Worm (Caenorhabditis elegans) whole organism, L1 larva: ENCODE measurements around the gene cft-1.
A peak's percentile ranks its signal among the peaks of the same experiment; 100 is the strongest.

Experiments used
- C04F5.9 ChIP-seq: sonication (generic microtip); optimal IDR thresholded peaks from 2 replicates; lab custom pipeline; 2016; ENCODE audit warnings: missing genetic modification characterization, missing compliant biosample characterization
- C34B4.2 ChIP-seq: sonication (generic microtip); optimal IDR thresholded peaks from 2 replicates; lab custom pipeline; 2017; ENCODE audit warnings: mild to moderate bottlenecking, missing genetic modification characterization, missing compliant biosample characterization
- Y116A8C.19 ChIP-seq: sonication (generic microtip); optimal IDR thresholded peaks from 2 replicates; lab custom pipeline; 2016; ENCODE audit warnings: missing compliant biosample characterization, missing genetic modification characterization, borderline replicate concordance
- aha-1 ChIP-seq: fragments of 150-350 bp; optimal IDR thresholded peaks from 2 replicates; lab custom pipeline; 2014; ENCODE audit warnings: missing biosample characterization, missing genetic modification characterization
- aly-2 ChIP-seq: fragments of 150-350 bp; optimal IDR thresholded peaks from 2 replicates; lab custom pipeline; 2014; ENCODE audit warnings: missing biosample characterization, missing genetic modification characterization
- ama-1 ChIP-seq: fragments of 150-350 bp; optimal IDR thresholded peaks from 2 replicates; lab custom pipeline; 2014
- blmp-1 ChIP-seq: fragments of 150-350 bp; optimal IDR thresholded peaks from 2 replicates; lab custom pipeline; 2014; ENCODE audit warnings: missing biosample characterization, missing genetic modification characterization
- ceh-63 ChIP-seq: fragments of 200-800 bp; sonication (Bioruptor generic); optimal IDR thresholded peaks from 2 replicates; lab custom pipeline; 2018; ENCODE audit warnings: mild to moderate bottlenecking, missing genetic modification characterization, missing compliant biosample characterization
- ceh-8 ChIP-seq: fragments of 200-800 bp; sonication (Bioruptor generic); optimal IDR thresholded peaks from 2 replicates; lab custom pipeline; 2018; ENCODE audit warnings: mild to moderate bottlenecking, missing genetic modification characterization, moderate library complexity, missing compliant biosample characterization
- ces-1 ChIP-seq: fragments of 150-350 bp; optimal IDR thresholded peaks from 2 replicates; lab custom pipeline; 2014; ENCODE audit warnings: missing biosample characterization, missing genetic modification reagents, missing genetic modification characterization
- dpl-1 ChIP-seq, 3 experiments: fragments of 150-350 bp in 2 of 3; sonication (generic microtip) in 1 of 3; optimal IDR thresholded peaks; 2 replicates each; lab custom pipeline; 2014 to 2017; ENCODE audit warnings: missing biosample characterization in 3 of 3, missing genetic modification characterization in 3 of 3, missing genetic modification reagents in 3 of 3
- efl-1 ChIP-seq, 4 experiments: fragments of 150-350 bp; optimal IDR thresholded peaks in 3 of 4; peaks in 1 of 4; 1 replicate in 1 of 4; 2 replicates in 3 of 4; lab custom pipeline; 2014; ENCODE audit warnings: missing biosample characterization in 2 of 4, missing genetic modification characterization in 2 of 4, missing genetic modification reagents in 2 of 4
- egl-27 ChIP-seq, 2 experiments: fragments of 150-350 bp in 1 of 2; sonication (generic microtip); optimal IDR thresholded peaks; 3 replicates each; lab custom pipeline; 2017 to 2018; ENCODE audit warnings: missing biosample characterization in 2 of 2, missing genetic modification characterization in 2 of 2, missing genetic modification reagents in 2 of 2
- elt-2 ChIP-seq: sonication (generic microtip); optimal IDR thresholded peaks from 2 replicates; lab custom pipeline; 2016; ENCODE audit warnings: missing genetic modification characterization, mild to moderate bottlenecking, inconsistent platforms, missing compliant biosample characterization, missing genetic modification reagents
- ets-5 ChIP-seq: fragments of 200-800 bp; sonication (Bioruptor generic); IDR thresholded peaks from 2 replicates; pipeline ENCODE4 v1.3.6; 2022; ENCODE audit warnings: missing genetic modification characterization, missing compliant biosample characterization
- fkh-10 ChIP-seq: sonication (generic microtip); optimal IDR thresholded peaks from 2 replicates; lab custom pipeline; 2017; ENCODE audit warnings: missing biosample characterization, missing genetic modification reagents, missing genetic modification characterization
- fkh-4 ChIP-seq: sonication (generic microtip); optimal IDR thresholded peaks from 2 replicates; lab custom pipeline; 2016; ENCODE audit warnings: missing compliant biosample characterization, missing genetic modification characterization, borderline replicate concordance
- fos-1 ChIP-seq: fragments of 150-350 bp; optimal IDR thresholded peaks from 2 replicates; lab custom pipeline; 2014; ENCODE audit warnings: missing biosample characterization, missing genetic modification characterization
- hlh-17 ChIP-seq: fragments of 200-800 bp; sonication (Bioruptor generic); optimal IDR thresholded peaks from 2 replicates; lab custom pipeline; 2018; ENCODE audit warnings: missing genetic modification characterization, mild to moderate bottlenecking, missing compliant biosample characterization, moderate library complexity, borderline replicate concordance
- hpl-2 ChIP-seq: fragments of 150-350 bp; optimal IDR thresholded peaks from 2 replicates; lab custom pipeline; 2014; ENCODE audit warnings: missing biosample characterization, missing genetic modification reagents, missing genetic modification characterization
- irx-1 ChIP-seq: sonication (generic microtip); optimal IDR thresholded peaks from 2 replicates; lab custom pipeline; 2016; ENCODE audit warnings: missing genetic modification characterization, missing compliant biosample characterization
- isw-1 ChIP-seq: fragments of 200-800 bp; sonication (Bioruptor generic); IDR thresholded peaks from 2 replicates; pipeline ENCODE4 v1.3.6; 2022; ENCODE audit warnings: missing genetic modification characterization, missing compliant biosample characterization
- jun-1 ChIP-seq: fragments of 150-350 bp; optimal IDR thresholded peaks from 2 replicates; lab custom pipeline; 2014; ENCODE audit warnings: missing biosample characterization, missing genetic modification reagents, missing genetic modification characterization
- lin-14 ChIP-seq: fragments of 200-800 bp; sonication (Bioruptor generic); optimal IDR thresholded peaks from 2 replicates; lab custom pipeline; 2018; ENCODE audit warnings: mild to moderate bottlenecking, missing genetic modification characterization, moderate library complexity, missing compliant biosample characterization
- lin-35 ChIP-seq, 2 experiments: fragments of 150-350 bp; optimal IDR thresholded peaks; 2 replicates each; lab custom pipeline; 2014; ENCODE audit warnings: missing biosample characterization in 2 of 2, missing genetic modification characterization in 2 of 2, missing genetic modification reagents in 2 of 2
- lin-39 ChIP-seq: fragments of 150-350 bp; optimal IDR thresholded peaks from 2 replicates; lab custom pipeline; 2014; ENCODE audit warnings: missing biosample characterization, missing genetic modification reagents, missing genetic modification characterization
- lir-3 ChIP-seq: sonication (generic microtip); optimal IDR thresholded peaks from 2 replicates; lab custom pipeline; 2016; ENCODE audit warnings: mild to moderate bottlenecking, missing genetic modification characterization, moderate library complexity, missing compliant biosample characterization; ENCODE audit not compliant: poor library complexity
- mdl-1 ChIP-seq, 2 experiments: fragments of 150-350 bp; optimal IDR thresholded peaks; 2 replicates each; lab custom pipeline; 2014 to 2017; ENCODE audit warnings: missing biosample characterization in 2 of 2, missing genetic modification characterization in 2 of 2, inconsistent platforms in 1 of 2
- mef-2 ChIP-seq: fragments of 150-350 bp; optimal IDR thresholded peaks from 2 replicates; lab custom pipeline; 2014; ENCODE audit warnings: missing biosample characterization, missing genetic modification characterization
- mep-1 ChIP-seq: fragments of 150-350 bp; optimal IDR thresholded peaks from 2 replicates; lab custom pipeline; 2014; ENCODE audit warnings: missing biosample characterization, missing genetic modification characterization
- nhr-11 ChIP-seq: fragments of 150-350 bp; optimal IDR thresholded peaks from 2 replicates; lab custom pipeline; 2014; ENCODE audit warnings: missing biosample characterization, missing genetic modification characterization
- nhr-19 ChIP-seq: fragments of 200-800 bp; sonication (Bioruptor generic); conservative IDR thresholded peaks from 2 replicates; pipeline ENCODE4 v1.3.6; 2022; ENCODE audit warnings: missing genetic modification characterization, missing compliant biosample characterization
- nhr-237 ChIP-seq: fragments of 150-350 bp; optimal IDR thresholded peaks from 2 replicates; lab custom pipeline; 2014; ENCODE audit warnings: missing biosample characterization, missing genetic modification characterization
- nhr-47 ChIP-seq: sonication (generic microtip); optimal IDR thresholded peaks from 2 replicates; lab custom pipeline; 2016; ENCODE audit warnings: mild to moderate bottlenecking, missing genetic modification characterization, moderate library complexity, missing compliant biosample characterization
- nhr-71 ChIP-seq: sonication (generic microtip); optimal IDR thresholded peaks from 2 replicates; lab custom pipeline; 2016; ENCODE audit warnings: mild to moderate bottlenecking, missing genetic modification characterization, moderate library complexity, missing compliant biosample characterization
- nhr-76 ChIP-seq: sonication (generic microtip); optimal IDR thresholded peaks from 2 replicates; lab custom pipeline; 2017; ENCODE audit warnings: missing biosample characterization, missing genetic modification characterization
- nhr-90 ChIP-seq: sonication (generic microtip); optimal IDR thresholded peaks from 2 replicates; lab custom pipeline; 2016; ENCODE audit warnings: mild to moderate bottlenecking, missing genetic modification characterization, missing compliant biosample characterization; ENCODE audit not compliant: poor library complexity
- pag-3 ChIP-seq: sonication (generic microtip); optimal IDR thresholded peaks from 2 replicates; lab custom pipeline; 2017; ENCODE audit warnings: missing genetic modification characterization, mild to moderate bottlenecking, missing compliant biosample characterization, antibody characterized with exemption, borderline replicate concordance; ENCODE audit not compliant: insufficient read depth
- pax-3 ChIP-seq: fragments of 200-800 bp; sonication (Bioruptor generic); optimal IDR thresholded peaks from 2 replicates; lab custom pipeline; 2018; ENCODE audit warnings: mild to moderate bottlenecking, missing genetic modification characterization, moderate library complexity, missing compliant biosample characterization
- rnt-1 ChIP-seq: sonication (generic microtip); optimal IDR thresholded peaks from 2 replicates; lab custom pipeline; 2016; ENCODE audit warnings: mild to moderate bottlenecking, missing genetic modification characterization, moderate library complexity, missing compliant biosample characterization
- skn-1 ChIP-seq: fragments of 150-350 bp; optimal IDR thresholded peaks from 2 replicates; lab custom pipeline; 2014; ENCODE audit warnings: missing biosample characterization, missing genetic modification characterization
- snpc-4 ChIP-seq: fragments of 150-350 bp; optimal IDR thresholded peaks from 2 replicates; lab custom pipeline; 2014; ENCODE audit warnings: missing biosample characterization, missing genetic modification characterization
- sup-37 ChIP-seq: fragments of 200-800 bp; sonication (Bioruptor generic); optimal IDR thresholded peaks from 2 replicates; lab custom pipeline; 2018; ENCODE audit warnings: mild to moderate bottlenecking, missing genetic modification characterization, missing compliant biosample characterization
- swsn-7 ChIP-seq: sonication (generic microtip); optimal IDR thresholded peaks from 2 replicates; lab custom pipeline; 2016; ENCODE audit warnings: missing genetic modification characterization, missing compliant biosample characterization
- tlp-1 ChIP-seq: fragments of 150-350 bp; optimal IDR thresholded peaks from 2 replicates; lab custom pipeline; 2014; ENCODE audit warnings: missing biosample characterization, missing genetic modification characterization
- unc-30 ChIP-seq: sonication (generic microtip); optimal IDR thresholded peaks from 2 replicates; lab custom pipeline; 2017; ENCODE audit warnings: missing biosample characterization, missing genetic modification characterization
- unc-62 ChIP-seq: fragments of 150-350 bp; optimal IDR thresholded peaks from 2 replicates; lab custom pipeline; 2014; ENCODE audit warnings: missing biosample characterization, missing genetic modification reagents, missing genetic modification characterization
- unc-86 ChIP-seq: sonication (generic microtip); optimal IDR thresholded peaks from 2 replicates; lab custom pipeline; 2016; ENCODE audit warnings: missing genetic modification characterization, missing compliant biosample characterization
- vab-15 ChIP-seq: sonication (generic microtip); optimal IDR thresholded peaks from 2 replicates; lab custom pipeline; 2017; ENCODE audit warnings: missing genotype, mild to moderate bottlenecking, missing genetic modification characterization, missing compliant biosample characterization
- xbp-1 ChIP-seq: sonication (generic microtip); optimal IDR thresholded peaks from 2 replicates; lab custom pipeline; 2016; ENCODE audit warnings: missing genetic modification characterization, missing compliant biosample characterization
- ztf-4 ChIP-seq: fragments of 150-350 bp; optimal IDR thresholded peaks from 2 replicates; lab custom pipeline; 2014; ENCODE audit warnings: missing biosample characterization, missing genetic modification characterization

Gene cft-1

DNA sequence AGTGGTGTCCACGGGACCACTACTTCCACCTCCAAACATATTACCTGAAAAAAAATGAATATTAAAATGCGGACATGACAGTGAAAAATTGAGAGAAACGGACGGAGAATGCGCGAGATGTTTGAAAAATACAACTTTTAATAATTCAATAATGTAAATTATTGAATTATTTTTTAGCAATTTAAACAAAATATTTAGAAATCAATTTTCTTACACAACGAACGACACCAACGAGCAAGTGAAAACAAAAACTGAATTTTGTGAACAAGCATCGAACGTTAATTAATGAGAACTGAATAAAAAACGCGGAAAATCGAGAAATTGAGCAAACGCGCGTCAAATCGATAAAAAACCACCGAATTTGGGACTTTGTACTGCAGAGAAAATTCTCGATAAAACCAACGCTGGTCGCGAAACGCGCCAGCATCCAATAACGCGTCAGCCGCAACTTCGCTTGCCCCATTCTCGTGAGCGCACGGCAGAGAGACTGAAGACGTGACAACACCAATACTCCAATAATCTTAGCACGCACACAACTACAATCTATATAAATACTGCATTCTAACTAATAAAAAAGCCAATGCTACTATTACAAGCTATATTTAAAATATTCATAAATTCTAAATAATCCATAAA, 33.7 kb upstream of the cft-1 start, which contains the start of the genes dnj-19 and nhr-47 (continued):
- TF ChIP-seq efl-1 (optimal IDR thresholded peaks at IDR 0.05; lab: Kevin White, UChicago) (peak; percentile 88), efl-1 (GFP tag; optimal IDR thresholded peaks at IDR 0.05 in 1 of 2; lab: Kevin White, UChicago) (peak; percentile 81 to 98), C34B4.2 (tag; lab: Kevin White, UChicago) (no peak), hlh-17 (GFP tag; lab: Kevin White, UChicago) (no peak), isw-1 (peak; percentile 89), Y116A8C.19 (tag; lab: Kevin White, UChicago) (no peak), ztf-4 (tag; lab: Kevin White, UChicago) (peak; percentile 67), mef-2 (no peak), mep-1 (peak; percentile 94), nhr-90 (tag; lab: Kevin White, UChicago) (peak; percentile 94), pag-3 (tag; lab: Kevin White, UChicago) (peak; percentile 22), lir-3 (tag; lab: Kevin White, UChicago) (peak; percentile 79), nhr-47 (no peak), vab-15 (tag; lab: Kevin White, UChicago) (no peak), tlp-1 (no peak), unc-62 (GFP tag; lab: Kevin White, UChicago) (no peak), fkh-4 (tag; lab: Kevin White, UChicago) (peak; percentile 36), snpc-4 (tag; lab: Kevin White, UChicago) (peak; percentile 79), ama-1 (lab: Kevin White, UChicago) (no peak), aha-1 (tag; lab: Kevin White, UChicago) (peak; percentile 51), ces-1 (GFP tag; lab: Kevin White, UChicago) (no peak), aly-2 (tag; lab: Kevin White, UChicago) (peak; percentile 21), ceh-8 (GFP tag; lab: Kevin White, UChicago) (peak; percentile 83), lin-35 (GFP tag; optimal IDR thresholded peaks at IDR 0.05; lab: Kevin White, UChicago) (peak; percentile 87 to 90), unc-30 (tag; lab: Kevin White, UChicago) (no peak), fkh-10 (GFP tag; lab: Kevin White, UChicago) (peak; percentile 62), nhr-19 (peak; percentile 95), sup-37 (GFP tag; lab: Kevin White, UChicago) (peak; percentile 90), swsn-7 (tag; lab: Kevin White, UChicago) (peak; percentile 96), skn-1 (tag; lab: Kevin White, UChicago) (peak; percentile 68), elt-2 (peak; percentile 73), nhr-11 (peak; percentile 82), C04F5.9 (tag; lab: Kevin White, UChicago) (peak; percentile 28), blmp-1 (peak; percentile 58), fos-1 (tag; lab: Kevin White, UChicago) (peak; percentile 72), dpl-1 (GFP tag; optimal IDR thresholded peaks at IDR 0.05; lab: Kevin White, UChicago) (peak; percentile 80 to 86 (median 86)), lin-14 (peak; percentile 93), unc-86 (tag; lab: Kevin White, UChicago) (peak; percentile 94), jun-1 (tag; lab: Kevin White, UChicago) (peak; percentile 89), egl-27 (tag; optimal IDR thresholded peaks at IDR 0.05; lab: Kevin White, UChicago) (peak in 1 of 2 experiments; percentile 40), mdl-1 (tag; optimal IDR thresholded peaks at IDR 0.05; lab: Kevin White, UChicago) (peak in 1 of 2 experiments; percentile 86), pax-3 (tag; lab: Kevin White, UChicago) (peak; percentile 88), ceh-63 (no peak), nhr-76 (tag; lab: Kevin White, UChicago) (no peak), nhr-71 (tag; lab: Kevin White, UChicago) (peak; percentile 96), irx-1 (tag; lab: Kevin White, UChicago) (peak; percentile 88), lin-39 (tag; lab: Kevin White, UChicago) (peak; percentile 83), nhr-237 (peak; percentile 29), rnt-1 (tag; lab: Kevin White, UChicago) (peak; percentile 94), ets-5 (GFP tag; lab: Robert Waterston, UW) (no peak), xbp-1 (tag; lab: Kevin White, UChicago) (peak; percentile 95), hpl-2 (GFP tag; lab: Kevin White, UChicago) (peak; percentile 59)
